Fruit fly (Drosophila melanogaster) ovary, adult (tissue): Measurements from ENCODE around the gene CG1636.

Source experiments
- CG17801 ChIP-seq: fragments of 200-800 bp; optimal IDR thresholded peaks from 2 replicates; lab custom pipeline; 2019; ENCODE audit warnings: missing biosample characterization, mild to moderate bottlenecking, missing genetic modification characterization, moderate library complexity; ENCODE audit not compliant: partially characterized antibody

Gene CG1636

DNA sequence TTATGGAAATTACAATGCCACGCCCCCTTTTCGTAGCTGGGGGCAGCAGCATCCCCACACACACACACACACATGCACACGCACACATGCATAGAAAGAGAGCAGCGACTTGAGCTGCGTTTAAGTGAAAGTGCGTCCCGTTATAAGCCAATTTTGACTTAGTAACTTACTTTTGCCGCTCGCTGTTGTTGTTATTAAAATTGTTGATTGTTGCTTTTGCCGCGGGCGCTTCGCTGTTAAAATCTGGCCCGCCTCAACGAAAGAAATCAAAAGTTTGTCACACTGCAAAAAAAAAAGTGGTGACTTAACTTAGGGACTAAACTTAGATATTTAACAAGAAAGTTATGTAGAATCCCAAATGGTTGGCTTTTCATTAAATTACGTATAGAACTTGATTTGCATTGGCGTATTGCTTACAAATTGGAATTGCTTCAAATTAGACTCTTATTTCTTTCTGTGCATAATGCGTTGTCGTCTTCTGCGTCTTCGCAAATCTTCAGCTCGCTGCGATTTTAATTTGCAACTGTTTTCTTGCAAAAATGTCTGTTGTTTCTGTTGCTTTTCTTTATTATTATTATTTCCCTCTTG, 18.4 kb upstream of the CG1636 start:
- no peak for TF ChIP-seq CG17801 (GFP tag; lab: Kevin White, UChicago)

- peak; percentile 32 for TF ChIP-seq CG17801 (GFP tag; lab: Kevin White, UChicago)
Observed at dm6 chrX:8258281-8258802, 14.9 kb upstream of the CG1636 start.

- TF ChIP-seq CG17801 (GFP tag; lab: Kevin White, UChicago) = peak; percentile 78
Observed at dm6 chrX:8259881-8260280, 13.3 kb upstream of the CG1636 start.

dm6 chrX:8263236-8263635, 10.0 kb upstream of the CG1636 start:
- TF ChIP-seq CG17801 (GFP tag; lab: Kevin White, UChicago) = peak; percentile 28

- TF ChIP-seq CG17801 (GFP tag; lab: Kevin White, UChicago) = no peak
Observed at dm6 chrX:8265261-8265660, 8.0 kb upstream of the CG1636 start.

DNA sequence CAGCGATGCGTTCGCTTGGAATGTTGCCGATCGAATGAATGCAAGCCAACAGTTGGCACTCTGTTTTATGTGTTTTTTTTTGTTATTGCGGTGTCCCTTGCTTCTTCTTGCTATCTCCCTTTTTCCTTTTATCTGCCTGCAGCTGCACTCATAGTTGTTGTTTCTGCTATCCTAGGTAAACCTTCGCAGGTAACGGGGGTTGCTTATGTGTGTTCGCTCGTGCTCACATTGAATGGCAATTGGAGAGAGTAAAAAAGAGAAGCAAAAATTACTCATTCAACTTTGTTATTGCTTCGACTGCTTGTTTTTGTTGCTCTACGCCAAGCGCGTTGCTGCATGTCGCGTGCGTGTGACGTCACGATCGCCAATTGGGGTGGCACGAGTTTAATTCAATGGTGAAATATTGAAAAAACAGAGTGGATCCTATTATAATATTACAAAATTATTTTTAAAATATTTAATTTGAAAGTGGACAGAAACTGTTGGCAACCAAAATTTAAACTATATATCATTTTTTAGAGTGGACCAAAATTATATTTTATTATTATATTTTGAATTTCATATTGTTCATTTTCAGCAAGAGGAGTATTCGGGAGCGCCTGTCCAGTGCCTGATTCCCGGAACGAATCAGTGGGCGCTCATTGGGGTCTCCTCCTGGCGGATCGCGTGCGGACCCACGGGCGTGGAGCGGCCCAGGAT, 1.7 kb upstream of the CG1636 start, which contains the start of gene Corp:
Gene Corp, minus strand, starts transcription at position 47 of the 699 bp plus-strand sequence.
- peak; percentile 96 for TF ChIP-seq CG17801 (GFP tag; lab: Kevin White, UChicago)

- no peak for TF ChIP-seq CG17801 (GFP tag; lab: Kevin White, UChicago)
Observed at dm6 chrX:8273799-8274484, 730 bp downstream of the CG1636 start, which contains the start of gene CG15343. TSS of gene CG15343 (minus strand) at chrX:8273806.

dm6 chrX:8285052-8285451, 11.8 kb downstream of the CG1636 start:
- TF ChIP-seq CG17801 (GFP tag; lab: Kevin White, UChicago) = no peak

DNA sequence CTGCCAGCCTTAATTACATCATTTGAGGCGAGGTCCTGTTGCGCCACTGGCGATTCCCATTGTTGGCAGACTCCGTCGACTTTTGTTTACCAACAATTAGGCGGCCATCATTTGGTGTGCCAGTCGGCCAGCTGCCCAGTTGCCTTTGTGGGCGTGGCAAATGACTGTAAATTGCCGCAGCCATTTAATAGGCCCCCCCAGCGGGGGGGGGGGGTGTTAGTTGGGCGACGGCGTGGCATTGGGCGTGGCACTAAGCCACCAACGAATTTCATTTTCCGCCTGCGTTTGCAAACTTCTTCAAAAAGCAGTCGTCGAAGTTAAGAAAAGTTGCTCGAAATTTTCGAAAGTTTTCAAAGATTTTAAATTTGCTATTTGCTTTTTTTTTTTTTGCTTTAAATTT, 13.6 kb downstream of the CG1636 start:
- TF ChIP-seq CG17801 (GFP tag; lab: Kevin White, UChicago) = no peak

dm6 chrX:8294493-8295337, 21.5 kb downstream of the CG1636 start:
- TF ChIP-seq CG17801 (GFP tag; lab: Kevin White, UChicago) = no peak
